Worm (Caenorhabditis elegans) whole organism, midembryonic: Measurements from ENCODE around the gene vha-5.
"Not testable (repeated sequence)": the region's sequence is repeated elsewhere in the genome, so short reads cannot be mapped to it uniquely, and the experiment has no call there.

Experiments used
- T22C8.4 ChIP-seq: fragments of 200-800 bp; sonication (Bioruptor generic); IDR thresholded peaks from 2 replicates; pipeline ENCODE4 v1.3.6; 2022; ENCODE audit warnings: missing genetic modification characterization, missing compliant biosample characterization
- cog-1 ChIP-seq: sonication (generic microtip); optimal IDR thresholded peaks from 2 replicates; lab custom pipeline; 2016; ENCODE audit warnings: missing genetic modification characterization, missing compliant biosample characterization
- flt-1 ChIP-seq: fragments of 200-800 bp; sonication (Bioruptor generic); IDR thresholded peaks from 2 replicates; pipeline ENCODE4 v1.3.6; 2022; ENCODE audit warnings: missing genetic modification characterization, missing compliant biosample characterization
- klf-2 ChIP-seq: fragments of 200-800 bp; sonication (Bioruptor generic); conservative IDR thresholded peaks from 2 replicates; pipeline ENCODE4 v1.3.6; 2022; ENCODE audit warnings: missing genetic modification reagents, missing genetic modification characterization, missing compliant biosample characterization
- med-1 ChIP-seq: sonication (generic microtip); optimal IDR thresholded peaks from 2 replicates; lab custom pipeline; 2017; ENCODE audit warnings: missing genetic modification characterization, mild to moderate bottlenecking, missing compliant biosample characterization, antibody characterized with exemption, missing genetic modification reagents; ENCODE audit not compliant: insufficient read depth
- ref-1 ChIP-seq: fragments of 200-800 bp; sonication (Bioruptor generic); conservative IDR thresholded peaks from 2 replicates; pipeline ENCODE4 v1.3.6; 2022; ENCODE audit warnings: missing genetic modification reagents, missing genetic modification characterization, missing compliant biosample characterization
- tab-1 ChIP-seq: fragments of 200-800 bp; sonication (Bioruptor generic); IDR thresholded peaks from 2 replicates; pipeline ENCODE4 v1.3.6; 2022; ENCODE audit warnings: missing genetic modification characterization, missing compliant biosample characterization
- ztf-23 ChIP-seq: fragments of 200-800 bp; sonication (Bioruptor generic); IDR thresholded peaks from 2 replicates; pipeline ENCODE4 v1.3.6; 2022; ENCODE audit warnings: missing genetic modification reagents, missing genetic modification characterization, missing compliant biosample characterization
- ztf-29 ChIP-seq: fragments of 200-800 bp; sonication (Bioruptor generic); IDR thresholded peaks from 2 replicates; pipeline ENCODE4 v1.3.6; 2022; ENCODE audit warnings: missing genetic modification reagents, missing genetic modification characterization, missing compliant biosample characterization

Gene vha-5

ce11 chrIV:8342385-8342784, 38.6 kb downstream of the vha-5 start, which contains the start of gene lgc-5:
Gene lgc-5 (plus strand): TSS chrIV:8342685.
- TF ChIP-seq klf-2 (GFP tag; lab: Robert Waterston, UW) (no peak), cog-1 (tag; lab: Kevin White, UChicago) (no peak), T22C8.4 (GFP tag; lab: Robert Waterston, UW) (no peak), tab-1 (GFP tag; lab: Robert Waterston, UW) (no peak), ref-1 (GFP tag; lab: Robert Waterston, UW) (no peak), ztf-29 (GFP tag; lab: Robert Waterston, UW) (no peak), med-1 (GFP tag; lab: Kevin White, UChicago) (no peak), ztf-23 (GFP tag; lab: Robert Waterston, UW) (no peak), flt-1 (GFP tag; lab: Robert Waterston, UW) (no peak)

- TF ChIP-seq ref-1 (GFP tag; lab: Robert Waterston, UW) (no peak), tab-1 (GFP tag; lab: Robert Waterston, UW) (no peak), klf-2 (GFP tag; lab: Robert Waterston, UW) (no peak), flt-1 (GFP tag; lab: Robert Waterston, UW) (no peak), med-1 (GFP tag; lab: Kevin White, UChicago) (no peak), ztf-29 (GFP tag; lab: Robert Waterston, UW) (no peak), ztf-23 (GFP tag; lab: Robert Waterston, UW) (no peak), T22C8.4 (GFP tag; lab: Robert Waterston, UW) (no peak), cog-1 (tag; lab: Kevin White, UChicago) (no peak)
Measured at ce11 chrIV:8345518-8345917, 41.8 kb downstream of the vha-5 start, which contains the start of gene F17E9.5. Gene F17E9.5 (plus strand): TSS chrIV:8345818.

ce11 chrIV:8347051-8347450, 43.3 kb downstream of the vha-5 start, which contains the start of the genes F17E9.18 and F17E9.15:
Gene F17E9.18 (minus strand): TSS chrIV:8347151.
Gene F17E9.15 (plus strand): TSS chrIV:8347418.
- TF ChIP-seq ztf-29 (GFP tag; lab: Robert Waterston, UW) (no peak), flt-1 (GFP tag; lab: Robert Waterston, UW) (no peak), med-1 (GFP tag; lab: Kevin White, UChicago) (no peak), klf-2 (GFP tag; lab: Robert Waterston, UW) (no peak), cog-1 (tag; lab: Kevin White, UChicago) (no peak), ztf-23 (GFP tag; lab: Robert Waterston, UW) (no peak), ref-1 (GFP tag; lab: Robert Waterston, UW) (no peak), tab-1 (GFP tag; lab: Robert Waterston, UW) (no peak), T22C8.4 (GFP tag; lab: Robert Waterston, UW) (no peak)

- TF ChIP-seq cog-1 (tag; lab: Kevin White, UChicago) = no peak
- TF ChIP-seq ztf-29 (GFP tag; lab: Robert Waterston, UW) = no peak
- TF ChIP-seq flt-1 (GFP tag; lab: Robert Waterston, UW) = no peak
- no peak for TF ChIP-seq klf-2 (GFP tag; lab: Robert Waterston, UW)
- TF ChIP-seq ztf-23 (GFP tag; lab: Robert Waterston, UW) = no peak
- no peak for TF ChIP-seq ref-1 (GFP tag; lab: Robert Waterston, UW)
- TF ChIP-seq T22C8.4 (GFP tag; lab: Robert Waterston, UW) = no peak
- TF ChIP-seq med-1 (GFP tag; lab: Kevin White, UChicago) = no peak
Measured at ce11 chrIV:8348073-8348472, 44.3 kb downstream of the vha-5 start, which contains the start of gene F17E9.4. Gene F17E9.4 (plus strand): TSS chrIV:8348373.

ce11 chrIV:8352036-8352435, 48.3 kb downstream of the vha-5 start, which contains the start of gene F17E9.16:
Gene F17E9.16 (plus strand): TSS chrIV:8352336.
- not testable (repeated sequence) for TF ChIP-seq klf-2 (GFP tag; lab: Robert Waterston, UW); med-1 (GFP tag; lab: Kevin White, UChicago); ztf-29 (GFP tag; lab: Robert Waterston, UW)

ce11 chrIV:8354572-8354971, 50.8 kb downstream of the vha-5 start, which contains the start of gene F17E9.3:
Gene F17E9.3 (plus strand): TSS chrIV:8354872.
- TF ChIP-seq cog-1 (tag; lab: Kevin White, UChicago) (no peak), med-1 (GFP tag; lab: Kevin White, UChicago) (no peak), ztf-23 (GFP tag; lab: Robert Waterston, UW) (no peak), flt-1 (GFP tag; lab: Robert Waterston, UW) (no peak), T22C8.4 (GFP tag; lab: Robert Waterston, UW) (no peak), ztf-29 (GFP tag; lab: Robert Waterston, UW) (no peak), tab-1 (GFP tag; lab: Robert Waterston, UW) (no peak), ref-1 (GFP tag; lab: Robert Waterston, UW) (no peak)

- TF ChIP-seq tab-1 (GFP tag; lab: Robert Waterston, UW) = no peak
- TF ChIP-seq ztf-29 (GFP tag; lab: Robert Waterston, UW) = no peak
- no peak for TF ChIP-seq ref-1 (GFP tag; lab: Robert Waterston, UW)
- no peak for TF ChIP-seq flt-1 (GFP tag; lab: Robert Waterston, UW)
- no peak for TF ChIP-seq cog-1 (tag; lab: Kevin White, UChicago)
- no peak for TF ChIP-seq ztf-23 (GFP tag; lab: Robert Waterston, UW)
- no peak for TF ChIP-seq med-1 (GFP tag; lab: Kevin White, UChicago)
- no peak for TF ChIP-seq T22C8.4 (GFP tag; lab: Robert Waterston, UW)
- no peak for TF ChIP-seq klf-2 (GFP tag; lab: Robert Waterston, UW)
Measured at ce11 chrIV:8355592-8355991, 51.8 kb downstream of the vha-5 start, which contains the start of the genes F17E9.2 and col-116. Gene F17E9.2 (plus strand): TSS chrIV:8355892. Gene col-116 (plus strand): TSS chrIV:8355906.
